Fruit fly (Drosophila melanogaster): Measurements from ENCODE around the gene CG12104.

CG12104 gene

dm6 chr3L:1644920-1645567, 42.6 kb upstream of the CG12104 start, which contains the start of the genes alphaCOP and CG13919 (continued):
- TF ChIP-seq CG18011 (GFP tag; optimal IDR thresholded peaks at IDR 0.05), result peak; percentile 86
- TF ChIP-seq vnd (GFP tag; IDR thresholded peaks at IDR 0.05; ENCODE audit: partially characterized antibody), result no peak
- peak; percentile 91 for TF ChIP-seq fd96Cb (tag; optimal IDR thresholded peaks at IDR 0.05)
- peak; percentile 88 for TF ChIP-seq Lhr (GFP tag; optimal IDR thresholded peaks at IDR 0.05)
- TF ChIP-seq CG14710 (tag; optimal IDR thresholded peaks at IDR 0.05), result peak; percentile 99
- TF ChIP-seq CG12104 (GFP tag; optimal IDR thresholded peaks at IDR 0.05), result peak; percentile 95
- TF ChIP-seq chn (GFP tag; optimal IDR thresholded peaks at IDR 0.05), result peak; percentile 96
- TF ChIP-seq bsh (GFP tag; optimal IDR thresholded peaks at IDR 0.05), result peak; percentile 86 to 98
- TF ChIP-seq CG12299 (tag; optimal IDR thresholded peaks at IDR 0.05), result peak; percentile 92
- peak; percentile 98 for TF ChIP-seq CG4617 (GFP tag; optimal IDR thresholded peaks at IDR 0.05; ENCODE audit: borderline replicate concordance)
- peak; percentile 88 for TF ChIP-seq schlank (tag; optimal IDR thresholded peaks at IDR 0.05)
- TF ChIP-seq zfh1 (GFP tag; IDR thresholded peaks at IDR 0.05), result peak; percentile 97
- no peak for TF ChIP-seq Sox100B (GFP tag; optimal IDR thresholded peaks at IDR 0.05)
- peak; percentile 93 for TF ChIP-seq Dbx (GFP tag; IDR thresholded peaks at IDR 0.05)
- TF ChIP-seq CG12219 (GFP tag; optimal IDR thresholded peaks at IDR 0.05), result peak; percentile 91
- TF ChIP-seq CG5180 (GFP tag; optimal IDR thresholded peaks at IDR 0.05), result peak; percentile 71
- TF ChIP-seq disco-r (GFP tag; optimal IDR thresholded peaks at IDR 0.05), result peak; percentile 83
- TF ChIP-seq CG14667 (GFP tag; IDR thresholded peaks at IDR 0.05), result peak; percentile 95
- TF ChIP-seq CG17186 (GFP tag; optimal IDR thresholded peaks at IDR 0.05), result peak; percentile 76
- peak; percentile 93 for TF ChIP-seq HLH54F (GFP tag; optimal IDR thresholded peaks at IDR 0.05)
- TF ChIP-seq dysf (GFP tag; IDR thresholded peaks at IDR 0.05), result peak; percentile 97
- TF ChIP-seq CG42726 (GFP tag; IDR thresholded peaks at IDR 0.05; ENCODE audit: partially characterized antibody), result no peak
- peak; percentile 92 for TF ChIP-seq BtbVII (GFP tag; optimal IDR thresholded peaks at IDR 0.05)
- TF ChIP-seq eyg (GFP tag; optimal IDR thresholded peaks at IDR 0.05), result peak; percentile 83
- TF ChIP-seq chinmo (GFP tag; IDR thresholded peaks at IDR 0.05; ENCODE audit: partially characterized antibody), result no peak
- peak; percentile 97 for TF ChIP-seq Abd-B (GFP tag; optimal IDR thresholded peaks at IDR 0.05)
- peak; percentile 61 for TF ChIP-seq CG10274 (GFP tag; optimal IDR thresholded peaks at IDR 0.05)
- peak; percentile 39 for TF ChIP-seq ftz-f1 (GFP tag; optimal IDR thresholded peaks at IDR 0.05)
- TF ChIP-seq TFAM (GFP tag; optimal IDR thresholded peaks at IDR 0.05), result peak; percentile 75
- TF ChIP-seq gcm2 (GFP tag; optimal IDR thresholded peaks at IDR 0.05), result peak; percentile 90
- peak; percentile 87 for TF ChIP-seq Vsx1 (GFP tag; optimal IDR thresholded peaks at IDR 0.05)
- TF ChIP-seq Trl (optimal IDR thresholded peaks at IDR 0.05), result no peak
- TF ChIP-seq Trl (GFP tag; optimal IDR thresholded peaks at IDR 0.05), result peak; percentile 92
- peak; percentile 98 for TF ChIP-seq otp (GFP tag; IDR thresholded peaks at IDR 0.05)
- peak; percentile 96 for TF ChIP-seq CG12155 (GFP tag; optimal IDR thresholded peaks at IDR 0.05)
- TF ChIP-seq sob (GFP tag; IDR thresholded peaks at IDR 0.05), result peak; percentile 97
- peak; percentile 56 for TF ChIP-seq CG4282 (GFP tag; optimal IDR thresholded peaks at IDR 0.05)
- TF ChIP-seq MESR4 (GFP tag; optimal IDR thresholded peaks at IDR 0.05), result peak; percentile 95
- peak; percentile 55 for TF ChIP-seq pzg (GFP tag; optimal IDR thresholded peaks at IDR 0.05)
- peak; percentile 97 for TF ChIP-seq CG7372 (GFP tag; IDR thresholded peaks at IDR 0.05)
- peak; percentile 89 for TF ChIP-seq Atf-2 (GFP tag; optimal IDR thresholded peaks at IDR 0.05)
- peak; percentile 95 for TF ChIP-seq lab (GFP tag; optimal IDR thresholded peaks at IDR 0.05)
- peak; percentile 83 for TF ChIP-seq MTF-1 (GFP tag; optimal IDR thresholded peaks at IDR 0.05; ENCODE audit: borderline replicate concordance)
- TF ChIP-seq tll (GFP tag; optimal IDR thresholded peaks at IDR 0.05), result peak in 1 of 2 experiments; percentile 62
- peak; percentile 97 for TF ChIP-seq CG15269 (tag; optimal IDR thresholded peaks at IDR 0.05)
- peak; percentile 96 for TF ChIP-seq sens-2 (GFP tag; IDR thresholded peaks at IDR 0.05)
- TF ChIP-seq tgo (GFP tag; IDR thresholded peaks at IDR 0.05), result peak; percentile 97
- peak; percentile 54; the same call in 1 of the 2 replicates for TF ChIP-seq CG13287 (GFP tag; IDR thresholded peaks at IDR 0.05; ENCODE audit: partially characterized antibody)
